Fruit fly (Drosophila melanogaster) whole organism, wandering third instar larva: ENCODE measurements around the gene ND-30.

Experiments used
- GATAd ChIP-seq: sonication (Bioruptor generic); optimal IDR thresholded peaks from 2 replicates; lab custom pipeline; 2016; ENCODE audit warnings: missing biosample characterization, missing genetic modification characterization
- Vsx2 ChIP-seq: fragments of 200-300, 225-300 bp; sonication (Bioruptor generic); optimal IDR thresholded peaks from 2 replicates; lab custom pipeline; 2018; ENCODE audit warnings: missing biosample characterization, missing genetic modification characterization; ENCODE audit not compliant: partially characterized antibody
- h ChIP-seq: fragments of 200-800 bp; sonication (Bioruptor generic); optimal IDR thresholded peaks from 3 replicates; lab custom pipeline; 2016; ENCODE audit warnings: missing biosample characterization, mild to moderate bottlenecking, missing genetic modification characterization
- jim ChIP-seq: fragments of 175-275, 200-325 bp; sonication (Bioruptor generic); optimal IDR thresholded peaks from 2 replicates; lab custom pipeline; 2016; ENCODE audit warnings: missing biosample characterization, mild to moderate bottlenecking, missing genetic modification characterization
- pan ChIP-seq: fragments of >200 bp; optimal IDR thresholded peaks from 2 replicates; lab custom pipeline; 2017
- psq ChIP-seq: fragments of 200-800 bp; sonication (Bioruptor generic); optimal IDR thresholded peaks from 3 replicates; lab custom pipeline; 2017; ENCODE audit warnings: missing biosample characterization, mild to moderate bottlenecking, missing genetic modification characterization, moderate library complexity
- usp ChIP-seq: fragments of >200 bp; optimal IDR thresholded peaks from 2 replicates; lab custom pipeline; 2017; ENCODE audit warnings: missing biosample characterization, missing genetic modification characterization

- TF ChIP-seq jim (GFP tag; lab: Kevin White, UChicago) (no peak), h (GFP tag; lab: Kevin White, UChicago) (no peak), usp (no peak), Vsx2 (no peak), psq (GFP tag; lab: Kevin White, UChicago) (no peak), GATAd (GFP tag; lab: Kevin White, UChicago) (no peak), pan (lab: Kevin White, UChicago) (no peak)
These were observed 24.7 kb upstream of the ND-30 start, which contains the start of gene CG42494 for dm6 chr3L:3184104-3184503.
